Worm (Caenorhabditis elegans) whole organism, late embryonic: ENCODE measurements around the gene tftc-3.

Source experiments
- C38D4.7 ChIP-seq: fragments of 200-800 bp; sonication (Bioruptor generic); optimal IDR thresholded peaks from 2 replicates; lab custom pipeline; 2018; ENCODE audit warnings: mild to moderate bottlenecking, missing genetic modification characterization, moderate library complexity, missing compliant biosample characterization
- ama-1 ChIP-seq: fragments of 150-350 bp; optimal IDR thresholded peaks from 2 replicates; lab custom pipeline; 2014
- ceh-14 ChIP-seq: sonication (generic microtip); optimal IDR thresholded peaks from 2 replicates; lab custom pipeline; 2016; ENCODE audit warnings: missing genotype, missing genetic modification characterization, missing compliant biosample characterization
- ceh-18 ChIP-seq: sonication (generic microtip); optimal IDR thresholded peaks from 2 replicates; lab custom pipeline; 2016; ENCODE audit warnings: missing genetic modification characterization, missing compliant biosample characterization
- ceh-19 ChIP-seq: fragments of 200-800 bp; sonication (Bioruptor generic); optimal IDR thresholded peaks from 2 replicates; lab custom pipeline; 2018; ENCODE audit warnings: mild to moderate bottlenecking, missing genetic modification characterization, missing compliant biosample characterization
- ceh-22 ChIP-seq: sonication (generic microtip); optimal IDR thresholded peaks from 2 replicates; lab custom pipeline; 2017; ENCODE audit warnings: missing biosample characterization, missing genetic modification characterization
- ceh-31 ChIP-seq: sonication (generic microtip); optimal IDR thresholded peaks from 2 replicates; lab custom pipeline; 2016; ENCODE audit warnings: missing genetic modification characterization, missing compliant biosample characterization
- ceh-34 ChIP-seq: sonication (generic microtip); optimal IDR thresholded peaks from 2 replicates; lab custom pipeline; 2016; ENCODE audit warnings: mild to moderate bottlenecking, missing genetic modification characterization, missing compliant biosample characterization
- ceh-48 ChIP-seq: sonication (generic microtip); optimal IDR thresholded peaks from 2 replicates; lab custom pipeline; 2016; ENCODE audit warnings: missing genetic modification characterization, inconsistent platforms, missing compliant biosample characterization
- ceh-6 ChIP-seq: fragments of 200-800 bp; sonication (Bioruptor generic); optimal IDR thresholded peaks from 2 replicates; lab custom pipeline; 2018; ENCODE audit warnings: mild to moderate bottlenecking, missing genetic modification characterization, missing compliant biosample characterization
- ceh-9 ChIP-seq: sonication (generic microtip); optimal IDR thresholded peaks from 2 replicates; lab custom pipeline; 2016; ENCODE audit warnings: mild to moderate bottlenecking, missing genetic modification characterization, inconsistent platforms, missing compliant biosample characterization
- che-1 ChIP-seq: sonication (generic microtip); optimal IDR thresholded peaks from 2 replicates; lab custom pipeline; 2016; ENCODE audit warnings: mild to moderate bottlenecking, missing genetic modification characterization, missing compliant biosample characterization
- dmd-4 ChIP-seq: sonication (generic microtip); optimal IDR thresholded peaks from 2 replicates; lab custom pipeline; 2016; ENCODE audit warnings: borderline replicate concordance, missing genetic modification characterization, missing compliant biosample characterization
- dve-1 ChIP-seq: sonication (generic microtip); optimal IDR thresholded peaks from 2 replicates; lab custom pipeline; 2017; ENCODE audit warnings: antibody characterized with exemption, mild to moderate bottlenecking, missing genetic modification characterization, missing compliant biosample characterization
- elt-2 ChIP-seq: sonication (generic microtip); optimal IDR thresholded peaks from 2 replicates; lab custom pipeline; 2016; ENCODE audit warnings: missing genetic modification reagents, missing genetic modification characterization, missing compliant biosample characterization
- eyg-1 ChIP-seq: sonication (generic microtip); optimal IDR thresholded peaks from 2 replicates; lab custom pipeline; 2016; ENCODE audit warnings: missing genotype, missing genetic modification characterization, missing compliant biosample characterization
- fax-1 ChIP-seq: sonication (generic microtip); optimal IDR thresholded peaks from 2 replicates; lab custom pipeline; 2016; ENCODE audit warnings: missing genotype, missing genetic modification characterization, missing compliant biosample characterization
- hlh-30 ChIP-seq: sonication (generic microtip); optimal IDR thresholded peaks from 2 replicates; lab custom pipeline; 2017; ENCODE audit warnings: antibody characterized with exemption, missing genetic modification characterization, missing compliant biosample characterization; ENCODE audit not compliant: insufficient read depth
- hlh-6 ChIP-seq: sonication (generic microtip); optimal IDR thresholded peaks from 2 replicates; lab custom pipeline; 2016; ENCODE audit warnings: missing genotype, missing genetic modification characterization, missing compliant biosample characterization
- hlh-8 ChIP-seq: sonication (generic microtip); optimal IDR thresholded peaks from 2 replicates; lab custom pipeline; 2016; ENCODE audit warnings: missing genotype, missing genetic modification characterization, missing compliant biosample characterization
- lim-6 ChIP-seq: sonication (generic microtip); optimal IDR thresholded peaks from 2 replicates; lab custom pipeline; 2016; ENCODE audit warnings: missing genetic modification characterization, missing compliant biosample characterization
- lin-11 ChIP-seq: fragments of 200-800 bp; sonication (Bioruptor generic); optimal IDR thresholded peaks from 2 replicates; lab custom pipeline; 2018; ENCODE audit warnings: mild to moderate bottlenecking, missing genetic modification characterization, missing compliant biosample characterization
- mec-3 ChIP-seq: sonication (generic microtip); optimal IDR thresholded peaks from 2 replicates; lab custom pipeline; 2016; ENCODE audit warnings: borderline replicate concordance, missing genetic modification characterization, missing compliant biosample characterization
- nfya-1 ChIP-seq: sonication (generic microtip); optimal IDR thresholded peaks from 2 replicates; lab custom pipeline; 2017; ENCODE audit warnings: missing genetic modification characterization, mild to moderate bottlenecking, missing compliant biosample characterization, antibody characterized with exemption, moderate library complexity
- pat-9 ChIP-seq: fragments of 200-800 bp; sonication (Bioruptor generic); optimal IDR thresholded peaks from 2 replicates; lab custom pipeline; 2018; ENCODE audit warnings: mild to moderate bottlenecking, missing genetic modification characterization, moderate library complexity, missing compliant biosample characterization
- pha-2 ChIP-seq: sonication (generic microtip); optimal IDR thresholded peaks from 2 replicates; lab custom pipeline; 2017; ENCODE audit warnings: mild to moderate bottlenecking, missing genetic modification characterization, missing compliant biosample characterization
- ref-2 ChIP-seq: sonication (generic microtip); optimal IDR thresholded peaks from 2 replicates; lab custom pipeline; 2016; ENCODE audit warnings: missing genetic modification characterization, missing compliant biosample characterization
- rnt-1 ChIP-seq: sonication (generic microtip); optimal IDR thresholded peaks from 2 replicates; lab custom pipeline; 2016; ENCODE audit warnings: missing genetic modification characterization, missing compliant biosample characterization
- sdc-2 ChIP-seq: sonication (generic microtip); optimal IDR thresholded peaks from 2 replicates; lab custom pipeline; 2016; ENCODE audit warnings: missing genotype, missing genetic modification characterization, missing compliant biosample characterization
- sox-4 ChIP-seq: sonication (generic microtip); optimal IDR thresholded peaks from 2 replicates; lab custom pipeline; 2017; ENCODE audit warnings: mild to moderate bottlenecking, missing genetic modification characterization, inconsistent platforms, missing compliant biosample characterization
- tbx-2 ChIP-seq: sonication (generic microtip); optimal IDR thresholded peaks from 2 replicates; lab custom pipeline; 2016; ENCODE audit warnings: missing genetic modification characterization, missing compliant biosample characterization
- ttx-3 ChIP-seq: sonication (generic microtip); optimal IDR thresholded peaks from 2 replicates; lab custom pipeline; 2016; ENCODE audit warnings: missing genetic modification reagents, missing genetic modification characterization, missing compliant biosample characterization
- unc-3 ChIP-seq, 2 experiments: fragments of 200-800 bp in 1 of 2; sonication (Bioruptor generic) in 1 of 2; sonication (generic microtip) in 1 of 2; conservative IDR thresholded peaks in 1 of 2; optimal IDR thresholded peaks in 1 of 2; 2 replicates each; pipeline versions ENCODE4 v1.3.6 to Lab custom; 2016 to 2022; ENCODE audit warnings: missing compliant biosample characterization in 2 of 2, missing genetic modification characterization in 2 of 2, missing genetic modification reagents in 1 of 2
- unc-42 ChIP-seq: sonication (generic microtip); optimal IDR thresholded peaks from 2 replicates; lab custom pipeline; 2016; ENCODE audit warnings: missing genotype, missing genetic modification characterization, missing compliant biosample characterization
- unc-55 ChIP-seq: sonication (generic microtip); optimal IDR thresholded peaks from 2 replicates; lab custom pipeline; 2017; ENCODE audit warnings: missing biosample characterization, missing genetic modification reagents, missing genetic modification characterization
- ztf-16 ChIP-seq: sonication (generic microtip); optimal IDR thresholded peaks from 2 replicates; lab custom pipeline; 2017; ENCODE audit warnings: missing genetic modification characterization, missing compliant biosample characterization

The tftc-3 gene

DNA sequence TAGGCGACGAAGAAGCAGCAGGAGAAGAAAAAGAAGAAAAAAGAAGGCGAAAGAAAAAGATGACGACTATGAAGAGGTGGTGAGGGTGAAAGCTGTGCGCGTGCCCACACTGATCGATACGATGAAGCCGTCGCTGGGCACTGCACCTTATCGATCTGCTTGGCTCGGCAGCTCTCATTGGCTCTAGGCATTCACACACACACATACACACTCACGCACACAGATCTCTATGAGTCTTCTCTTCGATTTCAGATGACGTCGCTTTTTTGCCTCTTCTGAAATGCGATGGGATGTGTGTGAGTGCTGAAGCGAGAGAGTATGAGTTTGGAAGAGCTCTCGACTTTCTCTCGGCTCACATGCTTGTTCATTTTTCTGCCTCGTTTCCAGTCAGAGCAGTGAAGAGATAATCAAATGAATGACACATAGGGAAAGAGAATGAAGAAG, 35.5 kb downstream of the tftc-3 start:
- TF ChIP-seq unc-42 (tag; lab: Kevin White, UChicago) (peak; percentile 96), ceh-19 (GFP tag; lab: Kevin White, UChicago) (peak; percentile 31), ceh-48 (tag; lab: Kevin White, UChicago) (peak; percentile 99), ceh-18 (peak; percentile 41), nfya-1 (tag; lab: Kevin White, UChicago) (peak; percentile 96), hlh-6 (tag; lab: Kevin White, UChicago) (no peak), hlh-30 (tag; lab: Kevin White, UChicago) (peak; percentile 66), unc-3 (GFP tag; conservative IDR thresholded peaks at IDR 0.05; lab: Robert Waterston, UW) (no peak), unc-3 (tag; optimal IDR thresholded peaks at IDR 0.05; lab: Kevin White, UChicago) (peak; percentile 32), ceh-31 (tag; lab: Kevin White, UChicago) (peak; percentile 82), tbx-2 (peak; percentile 37), ceh-14 (tag; lab: Kevin White, UChicago) (peak; percentile 83), elt-2 (tag; lab: Kevin White, UChicago) (no peak), ceh-9 (tag; lab: Kevin White, UChicago) (no peak), ceh-34 (tag; lab: Kevin White, UChicago) (peak; percentile 24)
- TF ChIP-seq, all 69 proteins: peak for 11

ce11 chrV:10173653-10174052, 36.5 kb downstream of the tftc-3 start, which contains the start of gene egl-3:
Gene egl-3 (minus strand): TSS chrV:10173753.
- TF ChIP-seq dmd-4 (no peak), lin-11 (no peak), dve-1 (tag; lab: Kevin White, UChicago) (no peak), pha-2 (tag; lab: Kevin White, UChicago) (no peak), ceh-22 (tag; lab: Kevin White, UChicago) (no peak), eyg-1 (no peak)
- TF ChIP-seq, all 69 proteins: peak for 0

DNA sequence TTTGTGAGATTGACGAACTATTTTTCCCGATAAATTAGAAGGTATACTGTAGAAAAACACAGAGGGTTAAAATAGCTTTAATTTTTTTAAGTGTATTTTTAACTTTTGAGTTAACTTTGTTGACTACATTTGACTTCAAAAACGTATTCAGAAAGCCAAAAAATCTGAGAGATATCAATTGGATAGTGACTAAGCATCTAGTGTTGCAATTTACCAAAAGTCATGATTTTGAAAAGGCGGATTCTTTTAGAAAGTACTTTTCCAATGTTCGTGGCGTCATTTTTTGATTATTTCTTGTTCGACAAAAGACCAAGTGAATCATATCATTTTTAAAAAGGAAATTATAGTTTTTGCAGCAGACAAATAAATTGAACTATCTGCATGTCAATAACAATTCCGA, 41.3 kb downstream of the tftc-3 start:
- TF ChIP-seq hlh-8 (tag; lab: Kevin White, UChicago) (no peak), unc-3 (GFP tag; conservative IDR thresholded peaks at IDR 0.05; lab: Robert Waterston, UW) (no peak), unc-3 (tag; optimal IDR thresholded peaks at IDR 0.05; lab: Kevin White, UChicago) (no peak), fax-1 (tag; lab: Kevin White, UChicago) (no peak)

DNA sequence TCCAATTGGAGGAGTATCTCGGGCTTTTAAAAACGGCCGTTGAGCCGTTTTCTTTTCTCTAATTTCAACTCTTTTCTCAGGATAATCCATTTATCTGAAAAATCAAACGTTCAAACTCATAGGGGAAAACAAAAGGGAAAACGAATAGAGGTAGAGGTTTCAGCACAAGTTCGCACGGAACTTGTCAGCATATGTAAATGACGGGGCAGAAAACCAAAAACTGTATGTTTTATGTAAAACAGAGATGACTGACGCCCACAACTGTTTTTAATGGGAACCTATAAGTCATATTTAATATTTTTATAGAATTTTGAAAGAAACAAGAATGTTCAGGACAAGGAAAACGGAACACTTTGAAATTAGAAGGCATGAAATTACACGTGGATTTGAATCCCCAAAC, 43.8 kb downstream of the tftc-3 start, which contains the start of gene C51E3.6:
Gene C51E3.6 (minus strand): TSS at position 101 of the 400 bp plus-strand sequence.
- TF ChIP-seq unc-55 (GFP tag; lab: Kevin White, UChicago): no peak
- no peak for TF ChIP-seq ceh-18
- no peak for TF ChIP-seq C38D4.7
- TF ChIP-seq rnt-1 (tag; lab: Kevin White, UChicago): no peak
- no peak for TF ChIP-seq mec-3
- no peak for TF ChIP-seq pat-9 (tag; lab: Kevin White, UChicago)
- TF ChIP-seq sox-4: no peak
- no peak for TF ChIP-seq ceh-6 (GFP tag; lab: Kevin White, UChicago)
- no peak for TF ChIP-seq unc-42 (tag; lab: Kevin White, UChicago)
- no peak for TF ChIP-seq sdc-2
- no peak for TF ChIP-seq ztf-16 (tag; lab: Kevin White, UChicago)
- TF ChIP-seq che-1 (tag; lab: Kevin White, UChicago): no peak
- TF ChIP-seq ref-2: no peak
- TF ChIP-seq lim-6 (tag; lab: Kevin White, UChicago): no peak
- TF ChIP-seq ttx-3 (tag; lab: Kevin White, UChicago): no peak
- no peak for TF ChIP-seq dmd-4
- no peak for TF ChIP-seq ceh-31 (tag; lab: Kevin White, UChicago)
- TF ChIP-seq ama-1 (lab: Kevin White, UChicago): no peak
- TF ChIP-seq, all 69 proteins: peak for 0
